Fruit fly (Drosophila melanogaster) whole organism, embryonic: ENCODE data around the gene Gr93d.

Experiments
- CG10543 ChIP-seq: fragments of 200-800 bp; sonication (Bioruptor generic); optimal IDR thresholded peaks from 3 replicates; lab custom pipeline; 2017; ENCODE audit warnings: missing biosample characterization, mild to moderate bottlenecking, missing genetic modification characterization, moderate library complexity
- CG14710 ChIP-seq: fragments of 200-800 bp; sonication (Bioruptor generic); optimal IDR thresholded peaks from 3 replicates; lab custom pipeline; 2019; ENCODE audit warnings: missing biosample characterization, mild to moderate bottlenecking, missing genetic modification characterization, moderate library complexity
- CG16779 ChIP-seq: fragments of 200-800 bp; sonication (Bioruptor generic); IDR thresholded peaks from 2 replicates; pipeline ENCODE4 v1.3.6; 2022; ENCODE audit warnings: missing biosample characterization, missing genetic modification characterization
- CG17912 ChIP-seq: fragments of 200-800 bp; sonication (Bioruptor generic); optimal IDR thresholded peaks from 2 replicates; lab custom pipeline; 2018; ENCODE audit warnings: missing biosample characterization, mild to moderate bottlenecking, missing genetic modification characterization
- CG18011 ChIP-seq: fragments of 200-800 bp; sonication (Bioruptor generic); optimal IDR thresholded peaks from 2 replicates; lab custom pipeline; 2017; ENCODE audit warnings: missing biosample characterization, missing genetic modification characterization, mild to moderate bottlenecking, moderate library complexity, missing genotype
- CG31365 ChIP-seq: fragments of 200-800 bp; sonication (Bioruptor generic); optimal IDR thresholded peaks from 2 replicates; lab custom pipeline; 2018; ENCODE audit warnings: missing biosample characterization, mild to moderate bottlenecking, missing genetic modification characterization
- CG32767 ChIP-seq: fragments of 200-800 bp; sonication (Bioruptor generic); IDR thresholded peaks from 2 replicates; pipeline ENCODE4 v1.3.6; 2022; ENCODE audit warnings: missing biosample characterization, missing genetic modification characterization
- CG3847 ChIP-seq: fragments of 200-800 bp; sonication (Bioruptor generic); IDR thresholded peaks from 2 replicates; pipeline ENCODE4 v1.3.6; 2022; ENCODE audit warnings: missing biosample characterization, missing genetic modification characterization
- CG3995 ChIP-seq: fragments of 200-800 bp; sonication (Bioruptor generic); optimal IDR thresholded peaks from 3 replicates; lab custom pipeline; 2016; ENCODE audit warnings: missing biosample characterization, missing genetic modification characterization
- CG4360 ChIP-seq: fragments of 200-800 bp; sonication (Bioruptor generic); IDR thresholded peaks from 2 replicates; pipeline ENCODE4 v1.3.6; 2022; ENCODE audit warnings: missing biosample characterization, missing genetic modification characterization
- CG43689 ChIP-seq: fragments of 200-800 bp; sonication (Bioruptor generic); IDR thresholded peaks from 2 replicates; pipeline ENCODE4 v1.3.6; 2022; ENCODE audit warnings: missing biosample characterization, missing genetic modification characterization
- CG5953 ChIP-seq: fragments of 200-800 bp; sonication (Bioruptor generic); IDR thresholded peaks from 2 replicates; pipeline ENCODE4 v1.3.6; 2022; ENCODE audit warnings: missing biosample characterization, missing genetic modification characterization
- CG6683 ChIP-seq: fragments of 200-800 bp; sonication (Bioruptor generic); optimal IDR thresholded peaks from 2 replicates; lab custom pipeline; 2017; ENCODE audit warnings: missing biosample characterization, mild to moderate bottlenecking, missing genetic modification characterization, missing genetic modification reagents
- CG7963 ChIP-seq: fragments of 200-800 bp; sonication (Bioruptor generic); IDR thresholded peaks from 3 replicates; pipeline ENCODE4 v1.3.6; 2022; ENCODE audit warnings: missing biosample characterization, missing genetic modification characterization; ENCODE audit not compliant: partially characterized antibody
- CG8359 ChIP-seq: fragments of 200-800 bp; sonication (Bioruptor generic); optimal IDR thresholded peaks from 2 replicates; lab custom pipeline; 2017; ENCODE audit warnings: missing biosample characterization, mild to moderate bottlenecking, missing genetic modification characterization, borderline replicate concordance
- CG9437 ChIP-seq: fragments of 200-800 bp; sonication (Bioruptor generic); optimal IDR thresholded peaks from 2 replicates; lab custom pipeline; 2018; ENCODE audit warnings: missing biosample characterization, mild to moderate bottlenecking, missing genetic modification characterization
- CoRest ChIP-seq: fragments of 200-800 bp; sonication (Bioruptor generic); optimal IDR thresholded peaks from 3 replicates; lab custom pipeline; 2018; ENCODE audit warnings: missing biosample characterization, mild to moderate bottlenecking, missing genetic modification characterization, moderate library complexity
- Dad ChIP-seq: fragments of 200-800 bp; sonication (Bioruptor generic); optimal IDR thresholded peaks from 3 replicates; lab custom pipeline; 2016; ENCODE audit warnings: missing biosample characterization, missing genetic modification characterization
- Dip3 ChIP-seq: fragments of 200-800 bp; sonication (Bioruptor generic); optimal IDR thresholded peaks from 3 replicates; lab custom pipeline; 2016; ENCODE audit warnings: missing biosample characterization, missing genetic modification characterization
- Drgx ChIP-seq: fragments of 200-800 bp; sonication (Bioruptor generic); IDR thresholded peaks from 2 replicates; pipeline ENCODE4 v1.3.6; 2022; ENCODE audit warnings: missing biosample characterization, missing genetic modification characterization
- H15 ChIP-seq: fragments of 200-800 bp; sonication (Bioruptor generic); IDR thresholded peaks from 3 replicates; pipeline ENCODE4 v1.3.6; 2022; ENCODE audit warnings: missing biosample characterization, missing genetic modification characterization
- Hey ChIP-seq: fragments of 200-800 bp; sonication (Bioruptor generic); optimal IDR thresholded peaks from 3 replicates; lab custom pipeline; 2018; ENCODE audit warnings: missing biosample characterization, mild to moderate bottlenecking, missing genetic modification characterization
- Lim3 ChIP-seq: fragments of 200-800 bp; sonication (Bioruptor generic); IDR thresholded peaks from 2 replicates; pipeline ENCODE4 v1.3.6; 2022; ENCODE audit warnings: missing biosample characterization, missing genetic modification characterization
- Mad ChIP-seq: fragments of 200-800 bp; sonication (Bioruptor generic); optimal IDR thresholded peaks from 2 replicates; lab custom pipeline; 2016; ENCODE audit warnings: missing biosample characterization, missing genetic modification characterization
- Myb ChIP-seq: fragments of 200-800 bp; sonication (Bioruptor generic); optimal IDR thresholded peaks from 2 replicates; lab custom pipeline; 2016; ENCODE audit warnings: missing biosample characterization, missing genetic modification characterization
- Sry-δ ChIP-seq: fragments of 200-800 bp; sonication (Bioruptor generic); optimal IDR thresholded peaks from 2 replicates; lab custom pipeline; 2016; ENCODE audit warnings: missing biosample characterization, missing genetic modification characterization
- Tbp ChIP-seq: fragments of >200 bp; optimal IDR thresholded peaks from 2 replicates; lab custom pipeline; 2018; ENCODE audit warnings: missing biosample characterization, missing genetic modification characterization
- Vsx1 ChIP-seq: fragments of 200-800 bp; sonication (Bioruptor generic); optimal IDR thresholded peaks from 2 replicates; lab custom pipeline; 2017; ENCODE audit warnings: missing biosample characterization, mild to moderate bottlenecking, missing genetic modification characterization, missing genetic modification reagents
- Xbp1 ChIP-seq: fragments of 200-800 bp; sonication (Bioruptor generic); optimal IDR thresholded peaks from 3 replicates; lab custom pipeline; 2016; ENCODE audit warnings: missing biosample characterization, mild to moderate bottlenecking, missing genetic modification characterization
- abd-A ChIP-seq: fragments of 200-800 bp; sonication (Bioruptor generic); optimal IDR thresholded peaks from 3 replicates; lab custom pipeline; 2019; ENCODE audit warnings: missing biosample characterization, mild to moderate bottlenecking, missing genetic modification characterization, moderate library complexity
- amos ChIP-seq: fragments of 200-800 bp; sonication (Bioruptor generic); IDR thresholded peaks from 2 replicates; pipeline ENCODE4 v1.3.6; 2022; ENCODE audit warnings: missing biosample characterization, missing genetic modification characterization; ENCODE audit not compliant: partially characterized antibody
- ash1 ChIP-seq: fragments of 200-800 bp; sonication (Bioruptor generic); optimal IDR thresholded peaks from 2 replicates; lab custom pipeline; 2018; ENCODE audit warnings: missing biosample characterization, mild to moderate bottlenecking, missing genetic modification characterization
- bowl ChIP-seq: fragments of 200-800 bp; sonication (Bioruptor generic); IDR thresholded peaks from 2 replicates; pipeline ENCODE4 v1.3.6; 2022; ENCODE audit warnings: missing biosample characterization, missing genetic modification characterization
- br ChIP-seq: fragments of >200 bp; optimal IDR thresholded peaks from 2 replicates; lab custom pipeline; 2017
- chif ChIP-seq, 2 experiments: fragments of 200-800 bp; sonication (Bioruptor generic); optimal IDR thresholded peaks; 3 replicates each; lab custom pipeline; 2016; ENCODE audit warnings: missing biosample characterization in 2 of 2, missing genetic modification characterization in 2 of 2
- emc ChIP-seq: fragments of 200-800 bp; sonication (Bioruptor generic); optimal IDR thresholded peaks from 2 replicates; lab custom pipeline; 2016; ENCODE audit warnings: missing biosample characterization, missing genetic modification characterization
- gcm2 ChIP-seq: fragments of 200-800 bp; sonication (Bioruptor generic); optimal IDR thresholded peaks from 2 replicates; lab custom pipeline; 2016; ENCODE audit warnings: missing biosample characterization, missing genetic modification characterization
- gem ChIP-seq: fragments of 200-800 bp; sonication (Bioruptor generic); optimal IDR thresholded peaks from 2 replicates; lab custom pipeline; 2019; ENCODE audit warnings: missing biosample characterization, mild to moderate bottlenecking, missing genetic modification characterization, moderate library complexity
- gsb ChIP-seq: fragments of 200-800 bp; sonication (Bioruptor generic); IDR thresholded peaks from 2 replicates; pipeline ENCODE4 v1.3.6; 2022; ENCODE audit warnings: missing biosample characterization, missing genetic modification characterization
- h ChIP-seq: fragments of >200 bp; optimal IDR thresholded peaks from 2 replicates; lab custom pipeline; 2017
- kay ChIP-seq: fragments of 200-800 bp; sonication (Bioruptor generic); optimal IDR thresholded peaks from 2 replicates; lab custom pipeline; 2016; ENCODE audit warnings: missing biosample characterization, missing genetic modification characterization
- lov ChIP-seq, 2 experiments: fragments of 200-800 bp in 1 of 2; fragments of >200 bp in 1 of 2; sonication (Bioruptor generic) in 1 of 2; IDR thresholded peaks in 1 of 2; optimal IDR thresholded peaks in 1 of 2; 2 replicates in 1 of 2; 3 replicates in 1 of 2; pipeline versions ENCODE4 v1.3.6 to Lab custom; 2017 to 2022; ENCODE audit warnings: missing biosample characterization in 1 of 2, missing genetic modification characterization in 1 of 2
- nom ChIP-seq: fragments of 200-800 bp; sonication (Bioruptor generic); optimal IDR thresholded peaks from 2 replicates; lab custom pipeline; 2017; ENCODE audit warnings: missing biosample characterization, missing genetic modification characterization, mild to moderate bottlenecking, moderate library complexity, missing genetic modification reagents
- pb ChIP-seq: fragments of 200-800 bp; sonication (Bioruptor generic); optimal IDR thresholded peaks from 3 replicates; lab custom pipeline; 2016; ENCODE audit warnings: missing biosample characterization, missing genetic modification characterization
- repo ChIP-seq: fragments of 200-800 bp; sonication (Bioruptor generic); optimal IDR thresholded peaks from 2 replicates; lab custom pipeline; 2016; ENCODE audit warnings: missing biosample characterization, missing genetic modification characterization
- sob ChIP-seq: fragments of 200-800 bp; sonication (Bioruptor generic); IDR thresholded peaks from 2 replicates; pipeline ENCODE4 v1.3.6; 2022; ENCODE audit warnings: missing biosample characterization, missing genetic modification characterization
- toy ChIP-seq: fragments of 200-800 bp; sonication (Bioruptor generic); IDR thresholded peaks from 2 replicates; pipeline ENCODE4 v1.3.6; 2022; ENCODE audit warnings: missing biosample characterization, missing genetic modification characterization
- tup ChIP-seq: fragments of 200-800 bp; sonication (Bioruptor generic); optimal IDR thresholded peaks from 2 replicates; lab custom pipeline; 2016; ENCODE audit warnings: missing biosample characterization, mild to moderate bottlenecking, missing genetic modification characterization, moderate library complexity
- zf30C ChIP-seq: fragments of 200-800 bp; sonication (Bioruptor generic); optimal IDR thresholded peaks from 3 replicates; lab custom pipeline; 2018; ENCODE audit warnings: missing biosample characterization, mild to moderate bottlenecking, missing genetic modification characterization
- zfh1 ChIP-seq: fragments of 200-800 bp; sonication (Bioruptor generic); IDR thresholded peaks from 3 replicates; pipeline ENCODE4 v1.3.6; 2022; ENCODE audit warnings: missing biosample characterization, missing genetic modification characterization

Gene Gr93d

DNA sequence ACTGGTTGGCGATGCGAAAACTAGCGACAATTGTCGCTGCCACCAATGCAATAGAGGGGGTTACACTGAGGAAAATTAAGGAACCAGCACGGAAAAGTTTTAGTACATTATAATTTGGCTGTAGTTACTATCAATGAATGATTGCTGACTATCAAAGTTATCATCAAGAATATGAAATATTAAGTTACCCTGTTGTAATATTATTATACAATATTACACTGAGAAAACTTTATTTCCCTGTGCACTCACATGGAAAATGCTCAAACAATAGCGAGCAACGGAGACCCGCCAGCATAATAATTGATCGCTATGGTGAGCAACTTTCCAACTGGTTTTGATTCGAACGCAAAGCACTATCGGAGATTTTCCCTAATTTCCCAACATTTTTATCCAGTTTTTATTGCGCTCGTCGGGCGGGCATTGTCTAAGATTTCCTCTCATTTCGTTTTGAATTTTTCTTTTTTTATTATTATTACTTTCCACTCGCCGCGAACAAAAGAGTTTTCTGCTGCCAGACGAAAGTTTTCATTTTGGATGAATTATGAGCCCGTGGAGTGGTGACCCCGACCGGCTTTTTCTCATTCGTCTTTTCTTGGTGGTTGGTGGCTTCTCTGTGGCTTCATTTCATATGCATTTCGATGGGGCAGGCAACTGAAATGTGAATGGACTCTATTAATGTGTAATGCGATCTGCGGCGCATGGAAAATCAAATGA, 15.8 kb upstream of the Gr93d start (continued):
- 0 out of 2 replicates have a peak, but pooled peaks have one; percentile 16 for TF ChIP-seq CG43689 (GFP tag; lab: Robert Waterston, UW)
- peak; percentile 86 for TF ChIP-seq zfh1 (GFP tag; lab: Robert Waterston, UW)
- no peak for TF ChIP-seq pb (GFP tag; lab: Kevin White, UChicago)
- peak; percentile 38 for TF ChIP-seq Vsx1
- peak; percentile 64 for TF ChIP-seq CG9437
- no peak for TF ChIP-seq ash1
- peak; percentile 88 for TF ChIP-seq CoRest (tag; lab: Kevin White, UChicago)
- no peak for TF ChIP-seq Sry-δ (GFP tag; lab: Kevin White, UChicago)
- TF ChIP-seq CG7963 (GFP tag; lab: Robert Waterston, UW), result no peak
- TF ChIP-seq CG8359 (GFP tag; lab: Kevin White, UChicago), result peak; percentile 51
- no peak for TF ChIP-seq nom (GFP tag; lab: Kevin White, UChicago)
- TF ChIP-seq CG17912 (GFP tag; lab: Kevin White, UChicago), result no peak
- TF ChIP-seq CG14710 (tag; lab: Kevin White, UChicago), result peak; percentile 68
- no peak for TF ChIP-seq Dip3
- peak; percentile 65 for TF ChIP-seq CG32767 (GFP tag; lab: Robert Waterston, UW)
- peak; percentile 47 for TF ChIP-seq tup (GFP tag; lab: Kevin White, UChicago)
- TF ChIP-seq br (lab: Kevin White, UChicago), result no peak
- no peak for TF ChIP-seq amos (GFP tag; lab: Robert Waterston, UW)
- peak; percentile 95 for TF ChIP-seq gem
- peak; percentile 78 for TF ChIP-seq zf30C
- peak; percentile 76 for TF ChIP-seq H15 (GFP tag; lab: Robert Waterston, UW)
- no peak for TF ChIP-seq gcm2 (GFP tag; lab: Kevin White, UChicago)
- TF ChIP-seq CG31365 (tag; lab: Kevin White, UChicago), result peak; percentile 34
- TF ChIP-seq abd-A (tag; lab: Kevin White, UChicago), result peak; percentile 88
- TF ChIP-seq lov (optimal IDR thresholded peaks at IDR 0.05; lab: Kevin White, UChicago), result no peak
- TF ChIP-seq lov (GFP tag; IDR thresholded peaks at IDR 0.05; lab: Robert Waterston, UW), result 0 out of 3 replicates have a peak, but pooled peaks have one; percentile 6
- TF ChIP-seq CG6683, result peak; percentile 7
- peak; percentile 37; the same call in 1 of the 2 replicates for TF ChIP-seq sob (GFP tag; lab: Robert Waterston, UW)
- no peak for TF ChIP-seq Tbp
- TF ChIP-seq CG3995 (GFP tag; lab: Kevin White, UChicago), result no peak
- no peak for TF ChIP-seq toy (GFP tag; lab: Robert Waterston, UW)
- TF ChIP-seq emc (GFP tag; lab: Kevin White, UChicago), result no peak
- peak; percentile 41 for TF ChIP-seq kay (GFP tag; lab: Kevin White, UChicago)
- no peak for TF ChIP-seq Hey
- peak; percentile 39; the same call in 1 of the 2 replicates for TF ChIP-seq CG3847 (GFP tag; lab: Robert Waterston, UW)
- TF ChIP-seq repo (GFP tag; lab: Kevin White, UChicago), result no peak
- TF ChIP-seq Drgx, result peak; percentile 92
- TF ChIP-seq CG5953 (GFP tag; lab: Robert Waterston, UW), result peak; percentile 87
- no peak for TF ChIP-seq CG10543 (GFP tag; lab: Kevin White, UChicago)
- no peak for TF ChIP-seq CG16779 (GFP tag; lab: Robert Waterston, UW)
- peak; percentile 81 for TF ChIP-seq Xbp1
- no peak for TF ChIP-seq gsb (GFP tag; lab: Robert Waterston, UW)
- TF ChIP-seq CG4360, result no peak; the same call in 1 of the 2 replicates
- TF ChIP-seq chif (GFP tag; optimal IDR thresholded peaks at IDR 0.05; lab: Kevin White, UChicago), result peak in 1 of 2 experiments; percentile 81
- no peak for TF ChIP-seq Lim3 (GFP tag; lab: Robert Waterston, UW)
- TF ChIP-seq CG18011 (GFP tag; lab: Kevin White, UChicago), result no peak
- no peak for TF ChIP-seq bowl (GFP tag; lab: Robert Waterston, UW)
- TF ChIP-seq h (lab: Kevin White, UChicago), result no peak
- TF ChIP-seq Dad (GFP tag; lab: Kevin White, UChicago), result no peak
- peak; percentile 31 for TF ChIP-seq Mad (GFP tag; lab: Kevin White, UChicago)
- TF ChIP-seq Myb (GFP tag; lab: Kevin White, UChicago), result no peak
